Worm (Caenorhabditis elegans) whole organism, L1 larva: ENCODE measurements around the gene srt-23.

ENCODE experiments used
- aha-1 ChIP-seq: fragments of 150-350 bp; optimal IDR thresholded peaks from 2 replicates; lab custom pipeline; 2014; ENCODE audit warnings: missing biosample characterization, missing genetic modification characterization
- ama-1 ChIP-seq: fragments of 150-350 bp; optimal IDR thresholded peaks from 2 replicates; lab custom pipeline; 2014
- blmp-1 ChIP-seq: fragments of 150-350 bp; optimal IDR thresholded peaks from 2 replicates; lab custom pipeline; 2014; ENCODE audit warnings: missing biosample characterization, missing genetic modification characterization
- dsc-1 ChIP-seq: sonication (generic microtip); optimal IDR thresholded peaks from 2 replicates; lab custom pipeline; 2016; ENCODE audit warnings: mild to moderate bottlenecking, missing genetic modification characterization, missing compliant biosample characterization
- elt-2 ChIP-seq: sonication (generic microtip); optimal IDR thresholded peaks from 2 replicates; lab custom pipeline; 2016; ENCODE audit warnings: missing genetic modification characterization, mild to moderate bottlenecking, inconsistent platforms, missing compliant biosample characterization, missing genetic modification reagents
- fos-1 ChIP-seq: fragments of 150-350 bp; optimal IDR thresholded peaks from 2 replicates; lab custom pipeline; 2014; ENCODE audit warnings: missing biosample characterization, missing genetic modification characterization
- lin-15B ChIP-seq: fragments of 150-350 bp; sonication (generic microtip); optimal IDR thresholded peaks from 3 replicates; lab custom pipeline; 2014; ENCODE audit warnings: missing biosample characterization, missing genetic modification characterization
- lin-39 ChIP-seq: fragments of 150-350 bp; optimal IDR thresholded peaks from 2 replicates; lab custom pipeline; 2014; ENCODE audit warnings: missing biosample characterization, missing genetic modification reagents, missing genetic modification characterization
- nhr-28 ChIP-seq: fragments of 150-350 bp; optimal IDR thresholded peaks from 2 replicates; lab custom pipeline; 2014; ENCODE audit warnings: missing biosample characterization, missing genetic modification characterization
- snpc-4 ChIP-seq: fragments of 150-350 bp; optimal IDR thresholded peaks from 2 replicates; lab custom pipeline; 2014; ENCODE audit warnings: missing biosample characterization, missing genetic modification characterization
- swsn-7 ChIP-seq: sonication (generic microtip); optimal IDR thresholded peaks from 2 replicates; lab custom pipeline; 2016; ENCODE audit warnings: missing genetic modification characterization, missing compliant biosample characterization
- unc-30 ChIP-seq: sonication (generic microtip); optimal IDR thresholded peaks from 2 replicates; lab custom pipeline; 2017; ENCODE audit warnings: missing biosample characterization, missing genetic modification characterization
- zag-1 ChIP-seq: fragments of 150-350 bp; optimal IDR thresholded peaks from 2 replicates; lab custom pipeline; 2014; ENCODE audit warnings: missing biosample characterization, missing genetic modification characterization
- ztf-4 ChIP-seq: fragments of 150-350 bp; optimal IDR thresholded peaks from 2 replicates; lab custom pipeline; 2014; ENCODE audit warnings: missing biosample characterization, missing genetic modification characterization

- TF ChIP-seq elt-2 (tag; lab: Kevin White, UChicago): no peak
- TF ChIP-seq fos-1: no peak
- no peak for TF ChIP-seq ama-1
- TF ChIP-seq snpc-4: no peak
- no peak for TF ChIP-seq ztf-4 (tag; lab: Kevin White, UChicago)
- TF ChIP-seq dsc-1: no peak
- TF ChIP-seq lin-39 (tag; lab: Kevin White, UChicago): no peak
- TF ChIP-seq zag-1 (tag; lab: Kevin White, UChicago): no peak
- TF ChIP-seq blmp-1 (tag; lab: Kevin White, UChicago): no peak
- no peak for TF ChIP-seq aha-1 (tag; lab: Kevin White, UChicago)
- no peak for TF ChIP-seq lin-15B (tag; lab: Kevin White, UChicago)
- TF ChIP-seq swsn-7 (tag; lab: Kevin White, UChicago): no peak
- TF ChIP-seq nhr-28: no peak
- no peak for TF ChIP-seq unc-30 (tag; lab: Kevin White, UChicago)
Measured at ce11 chrIV:782393-782792, 25.9 kb downstream of the srt-23 start.
